Fruit fly (Drosophila melanogaster): ENCODE results near the gene CG42821.

dm6 chr3R:17377503-17377902, 35.4 kb upstream of the CG42821 start:
- no peak for TF ChIP-seq CG8478 (optimal IDR thresholded peaks at IDR 0.05)
- no peak for TF ChIP-seq CTCF (optimal IDR thresholded peaks at IDR 0.05)
